Fruit fly (Drosophila melanogaster) whole organism: ENCODE results near the gene Set8.

Experiments used
- CG8478 ChIP-seq: fragments of >200 bp; optimal IDR thresholded peaks from 2 replicates; lab custom pipeline; 2018; ENCODE audit warnings: inconsistent platforms
- pan ChIP-seq: fragments of >200 bp; optimal IDR thresholded peaks from 2 replicates; lab custom pipeline; 2017
- psq ChIP-seq: fragments of >200 bp; optimal IDR thresholded peaks from 2 replicates; lab custom pipeline; 2017

DNA sequence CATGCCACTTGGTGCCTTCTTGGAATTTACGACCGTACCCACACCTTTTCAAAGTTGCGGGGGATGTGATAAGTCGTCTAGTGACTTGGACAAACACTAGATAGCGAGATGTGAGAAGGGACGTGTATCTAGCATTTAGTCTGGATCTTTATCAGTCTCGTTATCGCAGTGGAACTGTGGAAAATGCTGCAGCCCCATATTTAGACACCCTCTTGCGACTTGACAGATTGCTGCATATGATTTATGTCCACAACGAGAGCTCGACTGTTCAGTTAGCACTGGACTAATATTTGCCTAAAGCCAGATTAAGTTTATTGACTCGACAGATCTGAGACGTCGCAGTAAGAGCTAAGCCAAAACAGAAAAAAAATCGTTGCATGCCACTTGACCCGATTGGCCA lies 15.9 kb upstream of the Set8 start:
- TF ChIP-seq CG8478 (lab: Kevin White, UChicago) (no peak), pan (no peak), psq (lab: Kevin White, UChicago) (no peak)
